Worm (Caenorhabditis elegans) whole organism, L2 larva: ENCODE measurements around the gene T04C9.3.

ENCODE experiments used
- ama-1 ChIP-seq: fragments of 150-350 bp; optimal IDR thresholded peaks from 2 replicates; lab custom pipeline; 2018; ENCODE audit warnings: inconsistent platforms
- ceh-82 ChIP-seq: fragments of 150-350 bp; optimal IDR thresholded peaks from 2 replicates; lab custom pipeline; 2014; ENCODE audit warnings: missing biosample characterization, missing genetic modification characterization
- mdl-1 ChIP-seq, 2 experiments: fragments of 150-350 bp in 1 of 2; sonication (generic microtip) in 1 of 2; optimal IDR thresholded peaks; 2 replicates each; lab custom pipeline; 2017; ENCODE audit warnings: missing biosample characterization in 2 of 2, missing genetic modification characterization in 2 of 2
- zag-1 ChIP-seq: fragments of 150-350 bp; optimal IDR thresholded peaks from 2 replicates; lab custom pipeline; 2014; ENCODE audit warnings: missing biosample characterization, missing genetic modification characterization

DNA sequence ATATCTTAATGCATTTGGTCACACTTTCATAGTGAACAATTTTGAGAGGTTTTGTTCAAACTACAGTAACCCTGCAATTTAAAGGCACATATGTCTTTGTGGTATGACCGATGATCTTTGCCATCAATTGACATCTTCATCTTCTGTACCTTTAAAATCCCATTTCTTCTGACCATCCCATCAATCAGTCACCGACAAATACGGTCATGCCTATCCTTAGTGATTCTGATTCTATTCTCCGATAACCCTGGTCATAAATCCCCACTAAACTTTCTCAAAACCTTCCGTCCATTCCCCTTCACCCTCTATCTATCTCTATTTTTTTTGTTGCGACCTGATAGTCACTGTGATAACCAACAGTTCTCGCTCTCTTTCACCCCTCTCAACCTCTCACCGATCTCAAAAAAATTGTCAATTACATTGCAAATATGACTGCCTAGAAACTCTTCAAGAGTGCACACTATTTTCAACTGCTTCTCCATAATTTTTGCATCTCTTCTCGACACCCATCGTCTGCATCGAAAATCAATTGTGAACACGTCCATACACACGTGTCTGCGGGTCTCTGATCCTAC, 21.3 kb upstream of the T04C9.3 start:
- TF ChIP-seq zag-1 (tag; lab: Kevin White, UChicago) (no peak), ama-1 (lab: Kevin White, UChicago) (no peak), ceh-82 (tag; lab: Kevin White, UChicago) (no peak), mdl-1 (tag; optimal IDR thresholded peaks at IDR 0.05; lab: Kevin White, UChicago) (no peak)
